Worm (Caenorhabditis elegans) whole organism, L3 larva: ENCODE data around the gene smc-5.

Experiments used
- R02D3.7 ChIP-seq: fragments of 150-350 bp; optimal IDR thresholded peaks from 2 replicates; lab custom pipeline; 2014; ENCODE audit warnings: missing biosample characterization, missing genetic modification characterization
- ZK546.5 ChIP-seq: sonication (generic microtip); optimal IDR thresholded peaks from 2 replicates; lab custom pipeline; 2017; ENCODE audit warnings: missing biosample characterization, missing genetic modification characterization
- aly-2 ChIP-seq: fragments of 150-350 bp; optimal IDR thresholded peaks from 2 replicates; lab custom pipeline; 2014; ENCODE audit warnings: missing biosample characterization, missing genetic modification characterization
- ama-1 ChIP-seq: fragments of 150-350 bp; optimal IDR thresholded peaks from 2 replicates; lab custom pipeline; 2018
- ceh-16 ChIP-seq: sonication (generic microtip); optimal IDR thresholded peaks from 2 replicates; lab custom pipeline; 2017; ENCODE audit warnings: missing biosample characterization, missing genetic modification characterization
- ceh-28 ChIP-seq: fragments of 150-350 bp; optimal IDR thresholded peaks from 2 replicates; lab custom pipeline; 2014; ENCODE audit warnings: missing biosample characterization, missing genetic modification reagents, missing genetic modification characterization
- ceh-82 ChIP-seq: fragments of 150-350 bp; optimal IDR thresholded peaks from 2 replicates; lab custom pipeline; 2014; ENCODE audit warnings: missing biosample characterization, missing genetic modification characterization
- ceh-9 ChIP-seq: sonication (generic microtip); optimal IDR thresholded peaks from 2 replicates; lab custom pipeline; 2018; ENCODE audit warnings: missing biosample characterization, missing genetic modification characterization
- daf-12 ChIP-seq: fragments of 150-350 bp; optimal IDR thresholded peaks from 2 replicates; lab custom pipeline; 2014; ENCODE audit warnings: missing biosample characterization, missing genetic modification reagents, missing genetic modification characterization
- egl-27 ChIP-seq: sonication (generic microtip); optimal IDR thresholded peaks from 4 replicates; lab custom pipeline; 2017; ENCODE audit warnings: missing biosample characterization, missing genetic modification reagents, missing genetic modification characterization
- egl-5 ChIP-seq: fragments of 150-350 bp; optimal IDR thresholded peaks from 2 replicates; lab custom pipeline; 2017; ENCODE audit warnings: missing biosample characterization, missing genetic modification reagents, missing genetic modification characterization, inconsistent platforms
- elt-1 ChIP-seq: fragments of 150-350 bp; optimal IDR thresholded peaks from 2 replicates; lab custom pipeline; 2014; ENCODE audit warnings: missing biosample characterization, missing genetic modification characterization
- elt-2 ChIP-seq: sonication (generic microtip); optimal IDR thresholded peaks from 2 replicates; lab custom pipeline; 2016; ENCODE audit warnings: missing genetic modification reagents, mild to moderate bottlenecking, missing genetic modification characterization, missing compliant biosample characterization
- elt-3 ChIP-seq, 3 experiments: fragments of 150-350 bp in 1 of 3; sonication (generic microtip) in 2 of 3; optimal IDR thresholded peaks; 2 replicates in 2 of 3; 4 replicates in 1 of 3; lab custom pipeline; 2014 to 2017; ENCODE audit warnings: missing biosample characterization in 3 of 3, missing genetic modification characterization in 3 of 3
- eor-1 ChIP-seq, 2 experiments: fragments of 150-350 bp; optimal IDR thresholded peaks; 2 replicates each; lab custom pipeline; 2014 to 2018; ENCODE audit warnings: missing biosample characterization in 2 of 2, missing genetic modification characterization in 2 of 2
- fkh-10 ChIP-seq: sonication (generic microtip); optimal IDR thresholded peaks from 2 replicates; lab custom pipeline; 2017; ENCODE audit warnings: missing biosample characterization, missing genetic modification reagents, missing genetic modification characterization
- fkh-2 ChIP-seq: fragments of 150-350 bp; optimal IDR thresholded peaks from 2 replicates; lab custom pipeline; 2014; ENCODE audit warnings: missing biosample characterization, missing genetic modification reagents, missing genetic modification characterization
- fos-1 ChIP-seq: fragments of 150-350 bp; optimal IDR thresholded peaks from 2 replicates; lab custom pipeline; 2014; ENCODE audit warnings: missing biosample characterization, missing genetic modification characterization
- hmg-11 ChIP-seq: sonication (generic microtip); optimal IDR thresholded peaks from 2 replicates; lab custom pipeline; 2016; ENCODE audit warnings: missing genetic modification characterization, missing compliant biosample characterization
- jun-1 ChIP-seq: fragments of 150-350 bp; optimal IDR thresholded peaks from 2 replicates; lab custom pipeline; 2014; ENCODE audit warnings: missing biosample characterization, missing genetic modification reagents, missing genetic modification characterization
- lin-15B ChIP-seq: fragments of 150-350 bp; optimal IDR thresholded peaks from 2 replicates; lab custom pipeline; 2014; ENCODE audit warnings: missing biosample characterization, missing genetic modification characterization
- lin-39 ChIP-seq: fragments of 150-350 bp; optimal IDR thresholded peaks from 2 replicates; lab custom pipeline; 2018; ENCODE audit warnings: missing biosample characterization, missing genetic modification reagents, missing genetic modification characterization
- lsy-12 ChIP-seq: sonication (generic microtip); optimal IDR thresholded peaks from 2 replicates; lab custom pipeline; 2016; ENCODE audit warnings: mild to moderate bottlenecking, missing genetic modification characterization, missing compliant biosample characterization
- mdl-1 ChIP-seq: fragments of 150-350 bp; optimal IDR thresholded peaks from 2 replicates; lab custom pipeline; 2014; ENCODE audit warnings: missing biosample characterization, missing genetic modification characterization
- mml-1 ChIP-seq: fragments of 150-350 bp; sonication (generic microtip); optimal IDR thresholded peaks from 3 replicates; lab custom pipeline; 2014; ENCODE audit warnings: missing biosample characterization, missing genetic modification characterization
- nfya-1 ChIP-seq: sonication (generic microtip); optimal IDR thresholded peaks from 2 replicates; lab custom pipeline; 2017; ENCODE audit warnings: missing genetic modification characterization, mild to moderate bottlenecking, missing compliant biosample characterization, antibody characterized with exemption, moderate library complexity; ENCODE audit not compliant: insufficient read depth
- nhr-11 ChIP-seq: fragments of 150-350 bp; optimal IDR thresholded peaks from 2 replicates; lab custom pipeline; 2014; ENCODE audit warnings: missing biosample characterization, missing genetic modification characterization
- nhr-12 ChIP-seq: fragments of 150-350 bp; optimal IDR thresholded peaks from 2 replicates; lab custom pipeline; 2014; ENCODE audit warnings: missing biosample characterization, missing genetic modification characterization
- nhr-23 ChIP-seq: fragments of 150-350 bp; optimal IDR thresholded peaks from 2 replicates; lab custom pipeline; 2014; ENCODE audit warnings: missing biosample characterization, missing genetic modification reagents, missing genetic modification characterization
- nhr-237 ChIP-seq: fragments of 150-350 bp; optimal IDR thresholded peaks from 2 replicates; lab custom pipeline; 2014; ENCODE audit warnings: missing biosample characterization, missing genetic modification characterization
- nhr-25 ChIP-seq: sonication (generic microtip); optimal IDR thresholded peaks from 2 replicates; lab custom pipeline; 2017; ENCODE audit warnings: missing biosample characterization, missing genetic modification characterization
- nhr-28 ChIP-seq: fragments of 150-350 bp; optimal IDR thresholded peaks from 2 replicates; lab custom pipeline; 2014; ENCODE audit warnings: missing biosample characterization, missing genetic modification characterization
- nhr-43 ChIP-seq: sonication (generic microtip); optimal IDR thresholded peaks from 2 replicates; lab custom pipeline; 2016; ENCODE audit warnings: mild to moderate bottlenecking, missing genetic modification characterization, missing compliant biosample characterization; ENCODE audit not compliant: poor library complexity, severe bottlenecking
- nhr-67 ChIP-seq: fragments of 150-350 bp; optimal IDR thresholded peaks from 2 replicates; lab custom pipeline; 2014; ENCODE audit warnings: missing biosample characterization, missing genetic modification characterization
- nhr-76 ChIP-seq: fragments of 150-350 bp; sonication (generic microtip); optimal IDR thresholded peaks from 5 replicates; lab custom pipeline; 2014; ENCODE audit warnings: missing biosample characterization, missing genetic modification characterization
- nhr-77 ChIP-seq: fragments of 150-350 bp; optimal IDR thresholded peaks from 2 replicates; lab custom pipeline; 2014; ENCODE audit warnings: missing biosample characterization, missing genetic modification characterization
- pha-4 ChIP-seq: fragments of 150-350 bp; optimal IDR thresholded peaks from 2 replicates; lab custom pipeline; 2014; ENCODE audit warnings: missing biosample characterization, missing genetic modification reagents, missing genetic modification characterization
- pqm-1 ChIP-seq: fragments of 150-350 bp; optimal IDR thresholded peaks from 2 replicates; lab custom pipeline; 2017; ENCODE audit warnings: missing biosample characterization, missing genetic modification characterization, inconsistent platforms
- sea-2 ChIP-seq: fragments of 150-350 bp; sonication (generic microtip); optimal IDR thresholded peaks from 4 replicates; lab custom pipeline; 2014; ENCODE audit warnings: missing biosample characterization, missing genetic modification reagents, missing genetic modification characterization
- skn-1 ChIP-seq: fragments of 150-350 bp; optimal IDR thresholded peaks from 2 replicates; lab custom pipeline; 2014; ENCODE audit warnings: missing biosample characterization, missing genetic modification characterization
- snpc-4 ChIP-seq: fragments of 150-350 bp; optimal IDR thresholded peaks from 2 replicates; lab custom pipeline; 2014; ENCODE audit warnings: missing biosample characterization, missing genetic modification characterization
- tbx-2 ChIP-seq: sonication (generic microtip); optimal IDR thresholded peaks from 2 replicates; lab custom pipeline; 2016; ENCODE audit warnings: mild to moderate bottlenecking, missing genetic modification characterization, missing compliant biosample characterization
- unc-39 ChIP-seq: sonication (generic microtip); optimal IDR thresholded peaks from 4 replicates; lab custom pipeline; 2017; ENCODE audit warnings: missing biosample characterization, missing genetic modification characterization
- unc-62 ChIP-seq: fragments of 150-350 bp; sonication (generic microtip); optimal IDR thresholded peaks from 4 replicates; lab custom pipeline; 2014; ENCODE audit warnings: missing biosample characterization, missing genetic modification reagents, missing genetic modification characterization
- zag-1 ChIP-seq: fragments of 150-350 bp; optimal IDR thresholded peaks from 2 replicates; lab custom pipeline; 2014; ENCODE audit warnings: missing biosample characterization, missing genetic modification characterization
- ztf-11 ChIP-seq: fragments of 150-350 bp; optimal IDR thresholded peaks from 2 replicates; lab custom pipeline; 2014; ENCODE audit warnings: missing biosample characterization, missing genetic modification characterization
- ztf-4 ChIP-seq: fragments of 150-350 bp; optimal IDR thresholded peaks from 2 replicates; lab custom pipeline; 2014; ENCODE audit warnings: missing biosample characterization, missing genetic modification characterization

smc-5 gene

ce11 chrII:5049865-5050342, 12.0 kb upstream of the smc-5 start, which contains the start of gene F33G12.6:
Gene F33G12.6, plus strand, starts transcription at chrII:5049915.
- TF ChIP-seq aly-2 (tag; lab: Kevin White, UChicago) (no peak), nhr-43 (tag; lab: Kevin White, UChicago) (no peak), egl-5 (tag; lab: Kevin White, UChicago) (peak; percentile 76)

DNA sequence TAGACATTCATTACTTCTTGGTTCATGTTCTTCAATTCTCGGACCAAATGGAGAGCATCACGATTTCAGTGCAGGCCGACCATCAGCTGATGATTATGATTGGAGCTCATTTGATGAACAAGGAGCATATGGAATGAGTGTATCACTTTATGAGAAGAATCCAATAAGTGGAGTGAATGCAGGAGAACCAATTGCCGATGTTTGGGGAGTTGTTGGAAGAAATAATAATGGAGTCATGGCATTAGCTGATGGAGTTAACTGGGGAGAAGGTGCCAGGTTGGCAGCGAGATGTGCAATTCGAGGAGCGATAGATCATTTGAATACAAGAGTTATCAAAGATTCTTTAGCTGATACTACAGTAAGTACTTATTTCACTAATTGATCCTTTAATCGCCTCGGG, 11.1 kb upstream of the smc-5 start:
- TF ChIP-seq skn-1 (tag; lab: Kevin White, UChicago): no peak
- TF ChIP-seq pha-4: no peak
- no peak for TF ChIP-seq egl-27 (tag; lab: Kevin White, UChicago)
- TF ChIP-seq nhr-77 (tag; lab: Kevin White, UChicago): no peak
- no peak for TF ChIP-seq nhr-28 (tag; lab: Kevin White, UChicago)
- TF ChIP-seq ztf-11: no peak
- TF ChIP-seq sea-2 (GFP tag; lab: Kevin White, UChicago): no peak
- no peak for TF ChIP-seq fkh-2 (tag; lab: Kevin White, UChicago)
- no peak for TF ChIP-seq ZK546.5
- no peak for TF ChIP-seq nhr-12
- no peak for TF ChIP-seq lin-15B (tag; lab: Kevin White, UChicago)
- no peak for TF ChIP-seq nhr-11
- no peak for TF ChIP-seq snpc-4 (tag; lab: Kevin White, UChicago)
- TF ChIP-seq zag-1: no peak
- TF ChIP-seq, all 47 proteins: peak for 0

ce11 chrII:5055129-5055666, 6.7 kb upstream of the smc-5 start, which contains the start of the genes ify-1 and rpl-22:
Gene ify-1, minus strand, starts transcription at chrII:5055179.
Gene rpl-22, plus strand, starts transcription at chrII:5055616.
- peak; percentile 13 for TF ChIP-seq nhr-77 (tag; lab: Kevin White, UChicago)
- no peak for TF ChIP-seq aly-2 (tag; lab: Kevin White, UChicago)
- peak; percentile 90 for TF ChIP-seq ama-1 (lab: Kevin White, UChicago)
- peak; percentile 11 for TF ChIP-seq nhr-76 (tag; lab: Kevin White, UChicago)
- TF ChIP-seq snpc-4 (tag; lab: Kevin White, UChicago): peak; percentile 96
- no peak for TF ChIP-seq egl-27 (tag; lab: Kevin White, UChicago)
- TF ChIP-seq ztf-4: peak; percentile 67
- TF ChIP-seq nhr-28 (tag; lab: Kevin White, UChicago): no peak
- peak; percentile 89 for TF ChIP-seq ceh-28 (tag; lab: Kevin White, UChicago)
- TF ChIP-seq elt-3 (tag; optimal IDR thresholded peaks at IDR 0.05; lab: Kevin White, UChicago): no peak
- TF ChIP-seq ztf-11: no peak
- no peak for TF ChIP-seq mml-1 (tag; lab: Kevin White, UChicago)
- TF ChIP-seq daf-12 (tag; lab: Kevin White, UChicago): no peak
- peak; percentile 98 for TF ChIP-seq elt-2
- no peak for TF ChIP-seq nhr-237 (tag; lab: Kevin White, UChicago)
- TF ChIP-seq ZK546.5: peak; percentile 37
- TF ChIP-seq jun-1 (tag; lab: Kevin White, UChicago): peak; percentile 77
- TF ChIP-seq tbx-2: peak; percentile 57
- no peak for TF ChIP-seq eor-1 (tag; optimal IDR thresholded peaks at IDR 0.05; lab: Kevin White, UChicago)
- peak; percentile 91 for TF ChIP-seq pqm-1 (tag; lab: Kevin White, UChicago)
- TF ChIP-seq nhr-11: peak; percentile 82
- TF ChIP-seq nhr-67 (tag; lab: Kevin White, UChicago): no peak
- peak; percentile 99 for TF ChIP-seq pha-4
- TF ChIP-seq elt-1 (tag; lab: Kevin White, UChicago): peak; percentile 47
- TF ChIP-seq fkh-2 (tag; lab: Kevin White, UChicago): no peak
- peak; percentile 48 for TF ChIP-seq ceh-82 (tag; lab: Kevin White, UChicago)
- TF ChIP-seq lin-39 (tag; lab: Kevin White, UChicago): peak; percentile 96
- peak; percentile 98 for TF ChIP-seq nhr-23 (tag; lab: Kevin White, UChicago)
- TF ChIP-seq fos-1 (tag; lab: Kevin White, UChicago): no peak
- TF ChIP-seq ceh-16 (tag; lab: Kevin White, UChicago): no peak
- peak; percentile 58 for TF ChIP-seq unc-62 (GFP tag; lab: Kevin White, UChicago)
- TF ChIP-seq egl-5 (tag; lab: Kevin White, UChicago): peak; percentile 94
- peak; percentile 53 for TF ChIP-seq fkh-10 (GFP tag; lab: Kevin White, UChicago)
- peak; percentile 91 for TF ChIP-seq skn-1 (tag; lab: Kevin White, UChicago)
- peak; percentile 84 for TF ChIP-seq R02D3.7 (tag; lab: Kevin White, UChicago)
- no peak for TF ChIP-seq sea-2 (GFP tag; lab: Kevin White, UChicago)
- TF ChIP-seq lsy-12: peak; percentile 78
- no peak for TF ChIP-seq zag-1
- no peak for TF ChIP-seq ceh-9 (tag; lab: Kevin White, UChicago)
- no peak for TF ChIP-seq mdl-1 (tag; lab: Kevin White, UChicago)
- peak; percentile 99 for TF ChIP-seq nfya-1 (tag; lab: Kevin White, UChicago)
- peak; percentile 94 for TF ChIP-seq nhr-43 (tag; lab: Kevin White, UChicago)
- TF ChIP-seq unc-39 (tag; lab: Kevin White, UChicago): no peak
- peak; percentile 99 for TF ChIP-seq nhr-25 (tag; lab: Kevin White, UChicago)
- TF ChIP-seq hmg-11 (tag; lab: Kevin White, UChicago): peak; percentile 86
- peak; percentile 98 for TF ChIP-seq lin-15B (tag; lab: Kevin White, UChicago)
- no peak for TF ChIP-seq nhr-12
